Worm (Caenorhabditis elegans): ENCODE measurements around the gene lys-6.

ce11 chrIV:11583906-11584378, 43.8 kb downstream of the lys-6 start, which contains the start of gene F12F6.1:
- TF ChIP-seq him-1 (tag; optimal IDR thresholded peaks at IDR 0.05) (no peak), W03F9.2 (tag; optimal IDR thresholded peaks at IDR 0.05) (no peak)

Measured in whole organism, L4/young adult.